Worm (Caenorhabditis elegans) whole organism, midembryonic: ENCODE measurements around the gene Y17D7C.2.
A peak's percentile ranks its signal among the peaks of the same experiment; 100 is the strongest.

ENCODE experiments used
- T22C8.4 ChIP-seq: fragments of 200-800 bp; sonication (Bioruptor generic); IDR thresholded peaks from 2 replicates; pipeline ENCODE4 v1.3.6; 2022; ENCODE audit warnings: missing genetic modification characterization, missing compliant biosample characterization
- cog-1 ChIP-seq: sonication (generic microtip); optimal IDR thresholded peaks from 2 replicates; lab custom pipeline; 2016; ENCODE audit warnings: missing genetic modification characterization, missing compliant biosample characterization
- flt-1 ChIP-seq: fragments of 200-800 bp; sonication (Bioruptor generic); IDR thresholded peaks from 2 replicates; pipeline ENCODE4 v1.3.6; 2022; ENCODE audit warnings: missing genetic modification characterization, missing compliant biosample characterization
- klf-2 ChIP-seq: fragments of 200-800 bp; sonication (Bioruptor generic); conservative IDR thresholded peaks from 2 replicates; pipeline ENCODE4 v1.3.6; 2022; ENCODE audit warnings: missing genetic modification reagents, missing genetic modification characterization, missing compliant biosample characterization
- med-1 ChIP-seq: sonication (generic microtip); optimal IDR thresholded peaks from 2 replicates; lab custom pipeline; 2017; ENCODE audit warnings: missing genetic modification characterization, mild to moderate bottlenecking, missing compliant biosample characterization, antibody characterized with exemption, missing genetic modification reagents; ENCODE audit not compliant: insufficient read depth
- ref-1 ChIP-seq: fragments of 200-800 bp; sonication (Bioruptor generic); conservative IDR thresholded peaks from 2 replicates; pipeline ENCODE4 v1.3.6; 2022; ENCODE audit warnings: missing genetic modification reagents, missing genetic modification characterization, missing compliant biosample characterization
- tab-1 ChIP-seq: fragments of 200-800 bp; sonication (Bioruptor generic); IDR thresholded peaks from 2 replicates; pipeline ENCODE4 v1.3.6; 2022; ENCODE audit warnings: missing genetic modification characterization, missing compliant biosample characterization
- ztf-23 ChIP-seq: fragments of 200-800 bp; sonication (Bioruptor generic); IDR thresholded peaks from 2 replicates; pipeline ENCODE4 v1.3.6; 2022; ENCODE audit warnings: missing genetic modification reagents, missing genetic modification characterization, missing compliant biosample characterization
- ztf-29 ChIP-seq: fragments of 200-800 bp; sonication (Bioruptor generic); IDR thresholded peaks from 2 replicates; pipeline ENCODE4 v1.3.6; 2022; ENCODE audit warnings: missing genetic modification reagents, missing genetic modification characterization, missing compliant biosample characterization

Y17D7C.2 gene

ce11 chrV:18722510-18723299 is 2.9 kb upstream of the Y17D7C.2 start:
- 0 out of 2 replicates have a peak, but pooled peaks have one; percentile 12 for TF ChIP-seq T22C8.4 (GFP tag; lab: Robert Waterston, UW)
- TF ChIP-seq med-1 (GFP tag; lab: Kevin White, UChicago): no peak
- TF ChIP-seq flt-1: no peak
- TF ChIP-seq ref-1 (GFP tag; lab: Robert Waterston, UW): no peak
- no peak for TF ChIP-seq klf-2 (GFP tag; lab: Robert Waterston, UW)
- TF ChIP-seq cog-1 (tag; lab: Kevin White, UChicago): no peak
- TF ChIP-seq ztf-23 (GFP tag; lab: Robert Waterston, UW): no peak
- 0 out of 2 replicates have a peak, but pooled peaks have one; percentile 53 for TF ChIP-seq tab-1
- no peak for TF ChIP-seq ztf-29 (GFP tag; lab: Robert Waterston, UW)

- TF ChIP-seq ref-1 (GFP tag; lab: Robert Waterston, UW) (no peak), T22C8.4 (GFP tag; lab: Robert Waterston, UW) (no peak), klf-2 (GFP tag; lab: Robert Waterston, UW) (no peak), flt-1 (no peak), ztf-29 (GFP tag; lab: Robert Waterston, UW) (no peak), med-1 (GFP tag; lab: Kevin White, UChicago) (no peak), tab-1 (no peak), ztf-23 (GFP tag; lab: Robert Waterston, UW) (no peak), cog-1 (tag; lab: Kevin White, UChicago) (no peak)
Observed at ce11 chrV:18721873-18722272, 2.1 kb upstream of the Y17D7C.2 start.

ce11 chrV:18719412-18719811 is 375 bp downstream of the Y17D7C.2 start:
- TF ChIP-seq tab-1 (peak; percentile 46; the same call in 1 of the 2 replicates), T22C8.4 (GFP tag; lab: Robert Waterston, UW) (no peak), ref-1 (GFP tag; lab: Robert Waterston, UW) (peak; percentile 50; the same call in 1 of the 2 replicates), flt-1 (no peak), med-1 (GFP tag; lab: Kevin White, UChicago) (no peak), ztf-23 (GFP tag; lab: Robert Waterston, UW) (no peak), klf-2 (GFP tag; lab: Robert Waterston, UW) (no peak), cog-1 (tag; lab: Kevin White, UChicago) (no peak)

ce11 chrV:18712118-18712517 is 7.7 kb downstream of the Y17D7C.2 start:
- TF ChIP-seq flt-1 (no peak), cog-1 (tag; lab: Kevin White, UChicago) (no peak), klf-2 (GFP tag; lab: Robert Waterston, UW) (no peak), T22C8.4 (GFP tag; lab: Robert Waterston, UW) (peak; percentile 54), ref-1 (GFP tag; lab: Robert Waterston, UW) (peak; percentile 43), ztf-23 (GFP tag; lab: Robert Waterston, UW) (no peak), tab-1 (peak; percentile 75)

ce11 chrV:18711362-18711761 is 8.4 kb downstream of the Y17D7C.2 start:
- TF ChIP-seq ztf-29 (GFP tag; lab: Robert Waterston, UW): no peak
- TF ChIP-seq ref-1 (GFP tag; lab: Robert Waterston, UW): no peak
- TF ChIP-seq ztf-23 (GFP tag; lab: Robert Waterston, UW): no peak
- no peak for TF ChIP-seq tab-1
- no peak for TF ChIP-seq flt-1
- TF ChIP-seq klf-2 (GFP tag; lab: Robert Waterston, UW): no peak
- no peak for TF ChIP-seq cog-1 (tag; lab: Kevin White, UChicago)
- no peak for TF ChIP-seq med-1 (GFP tag; lab: Kevin White, UChicago)

- TF ChIP-seq tab-1 (peak; percentile 71; the same call in 1 of the 2 replicates), cog-1 (tag; lab: Kevin White, UChicago) (peak; percentile 84), flt-1 (no peak), ztf-23 (GFP tag; lab: Robert Waterston, UW) (no peak), T22C8.4 (GFP tag; lab: Robert Waterston, UW) (no peak), ref-1 (GFP tag; lab: Robert Waterston, UW) (no peak), klf-2 (GFP tag; lab: Robert Waterston, UW) (no peak), ztf-29 (GFP tag; lab: Robert Waterston, UW) (no peak)
Observed at ce11 chrV:18710045-18710490, 9.7 kb downstream of the Y17D7C.2 start.

ce11 chrV:18709203-18709860 is 10.5 kb downstream of the Y17D7C.2 start, which contains the start of gene Y17D7C.6:
Gene Y17D7C.6, plus strand, starts transcription at chrV:18709810.
- TF ChIP-seq ztf-23 (GFP tag; lab: Robert Waterston, UW) (no peak), T22C8.4 (GFP tag; lab: Robert Waterston, UW) (no peak; the same call in 1 of the 2 replicates), cog-1 (tag; lab: Kevin White, UChicago) (no peak), tab-1 (no peak), ztf-29 (GFP tag; lab: Robert Waterston, UW) (no peak), ref-1 (GFP tag; lab: Robert Waterston, UW) (no peak), flt-1 (no peak), med-1 (GFP tag; lab: Kevin White, UChicago) (no peak), klf-2 (GFP tag; lab: Robert Waterston, UW) (no peak)

ce11 chrV:18708015-18708414 is 11.8 kb downstream of the Y17D7C.2 start:
- TF ChIP-seq ztf-29 (GFP tag; lab: Robert Waterston, UW) (no peak), cog-1 (tag; lab: Kevin White, UChicago) (no peak), ztf-23 (GFP tag; lab: Robert Waterston, UW) (no peak), ref-1 (GFP tag; lab: Robert Waterston, UW) (no peak), flt-1 (no peak), tab-1 (no peak), T22C8.4 (GFP tag; lab: Robert Waterston, UW) (no peak), klf-2 (GFP tag; lab: Robert Waterston, UW) (no peak), med-1 (GFP tag; lab: Kevin White, UChicago) (no peak)
